Worm (Caenorhabditis elegans) whole organism, young adult: Measurements from ENCODE around the gene ZC13.10.

ENCODE experiments used
- F49E8.2 ChIP-seq: sonication (generic microtip); optimal IDR thresholded peaks from 3 replicates; lab custom pipeline; 2017; ENCODE audit warnings: missing genetic modification characterization, mild to moderate bottlenecking, missing compliant biosample characterization, antibody characterized with exemption, moderate library complexity; ENCODE audit not compliant: insufficient read depth
- Y67H2A.10 ChIP-seq: fragments of 200-800 bp; sonication (Bioruptor generic); conservative IDR thresholded peaks from 2 replicates; pipeline ENCODE4 v1.3.6; 2022; ENCODE audit warnings: missing genetic modification reagents, missing genetic modification characterization, missing compliant biosample characterization
- aptf-2 ChIP-seq: fragments of 200-800 bp; sonication (Bioruptor generic); conservative IDR thresholded peaks from 2 replicates; pipeline ENCODE4 v1.3.6; 2022; ENCODE audit warnings: missing genetic modification reagents, missing genetic modification characterization, missing compliant biosample characterization
- athp-1 ChIP-seq: sonication (generic microtip); optimal IDR thresholded peaks from 2 replicates; lab custom pipeline; 2017; ENCODE audit warnings: mild to moderate bottlenecking, missing genetic modification characterization, missing compliant biosample characterization
- ceh-100 ChIP-seq: fragments of 200-800 bp; sonication (Bioruptor generic); IDR thresholded peaks from 2 replicates; pipeline ENCODE4 v1.3.6; 2022; ENCODE audit warnings: missing genetic modification reagents, missing genetic modification characterization, missing compliant biosample characterization
- lsy-27 ChIP-seq: sonication (generic microtip); optimal IDR thresholded peaks from 2 replicates; lab custom pipeline; 2017; ENCODE audit warnings: missing genetic modification characterization, mild to moderate bottlenecking, missing compliant biosample characterization, antibody characterized with exemption, missing genotype, borderline replicate concordance; ENCODE audit not compliant: insufficient read depth
- mcd-1 ChIP-seq: fragments of 200-800 bp; sonication (Bioruptor generic); IDR thresholded peaks from 2 replicates; pipeline ENCODE4 v1.3.6; 2022; ENCODE audit warnings: missing genetic modification reagents, missing genetic modification characterization, missing compliant biosample characterization
- nfya-1 ChIP-seq: sonication (generic microtip); optimal IDR thresholded peaks from 2 replicates; lab custom pipeline; 2017; ENCODE audit warnings: antibody characterized with exemption, missing compliant biosample characterization, missing genetic modification characterization, borderline replicate concordance; ENCODE audit not compliant: insufficient read depth
- nhr-120 ChIP-seq: fragments of 200-800 bp; sonication (Bioruptor generic); IDR thresholded peaks from 2 replicates; pipeline ENCODE4 v1.3.6; 2022; ENCODE audit warnings: missing genetic modification characterization, missing compliant biosample characterization
- pha-4 ChIP-seq: fragments of 150-350 bp; sonication (generic microtip); optimal IDR thresholded peaks from 2 replicates; lab custom pipeline; 2014; ENCODE audit warnings: missing biosample characterization, missing genetic modification reagents, missing genetic modification characterization
- rcor-1 ChIP-seq: fragments of 200-800 bp; sonication (Bioruptor generic); IDR thresholded peaks from 2 replicates; pipeline ENCODE4 v1.3.6; 2022; ENCODE audit warnings: missing genetic modification reagents, missing genetic modification characterization, missing compliant biosample characterization
- sea-2 ChIP-seq: fragments of 200-800 bp; sonication (Bioruptor generic); IDR thresholded peaks from 2 replicates; pipeline ENCODE4 v1.3.6; 2022; ENCODE audit warnings: missing genetic modification characterization, missing compliant biosample characterization
- unc-62 ChIP-seq: fragments of 150-350 bp; optimal IDR thresholded peaks from 2 replicates; lab custom pipeline; 2014; ENCODE audit warnings: missing biosample characterization, missing genetic modification reagents, missing genetic modification characterization

ce11 chrX:861378-861777, 41.0 kb downstream of the ZC13.10 start:
- TF ChIP-seq ceh-100 (GFP tag; lab: Robert Waterston, UW) (no peak), lsy-27 (no peak), sea-2 (no peak), pha-4 (tag; lab: Kevin White, UChicago) (no peak), F49E8.2 (tag; lab: Kevin White, UChicago) (no peak), athp-1 (tag; lab: Kevin White, UChicago) (no peak), aptf-2 (no peak), nfya-1 (tag; lab: Kevin White, UChicago) (no peak), nhr-120 (GFP tag; lab: Robert Waterston, UW) (no peak), Y67H2A.10 (GFP tag; lab: Robert Waterston, UW) (no peak), unc-62 (GFP tag; lab: Kevin White, UChicago) (no peak), rcor-1 (no peak), mcd-1 (GFP tag; lab: Robert Waterston, UW) (no peak)
